Fruit fly (Drosophila melanogaster): Measurements from ENCODE around the gene JIL-1.

dm6 chr3L:11135846-11136245 is 42.9 kb upstream of the JIL-1 start, which contains the start of gene IRSp53:
- no peak for TF ChIP-seq pad (GFP tag; optimal IDR thresholded peaks at IDR 0.05)
- no peak for TF ChIP-seq Hr96 (GFP tag; optimal IDR thresholded peaks at IDR 0.05)
- no peak for TF ChIP-seq CG33017 (tag; optimal IDR thresholded peaks at IDR 0.05)
- no peak for TF ChIP-seq CG5204 (GFP tag; optimal IDR thresholded peaks at IDR 0.05)
- TF ChIP-seq CG7045 (GFP tag; optimal IDR thresholded peaks at IDR 0.05): no peak
- peak; percentile 69 for TF ChIP-seq bab1 (GFP tag; optimal IDR thresholded peaks at IDR 0.05)
- TF ChIP-seq CG1620 (GFP tag; optimal IDR thresholded peaks at IDR 0.05): no peak
- no peak for TF ChIP-seq cnc (optimal IDR thresholded peaks at IDR 0.05)
- peak; percentile 66 for TF ChIP-seq kay (GFP tag; ENCODE audit: borderline replicate concordance)
- TF ChIP-seq CG11617 (GFP tag; optimal IDR thresholded peaks at IDR 0.05): no peak

All from whole organism, adult.